Fruit fly (Drosophila melanogaster) whole organism, embryonic: ENCODE data around the gene nonA.

Experiments used
- C15 ChIP-seq: fragments of 200-800 bp; sonication (Bioruptor generic); IDR thresholded peaks from 3 replicates; pipeline ENCODE4 v1.3.6; 2022; ENCODE audit warnings: missing biosample characterization, missing genetic modification characterization
- CG10431 ChIP-seq: fragments of 200-800 bp; sonication (Bioruptor generic); optimal IDR thresholded peaks from 3 replicates; lab custom pipeline; 2018; ENCODE audit warnings: missing biosample characterization, mild to moderate bottlenecking, missing genetic modification characterization
- CG11093 ChIP-seq: fragments of 200-800 bp; sonication (Bioruptor generic); IDR thresholded peaks from 3 replicates; pipeline ENCODE4 v1.3.6; 2022; ENCODE audit warnings: missing biosample characterization, missing genetic modification characterization
- CG11723 ChIP-seq: fragments of 200-800 bp; sonication (Bioruptor generic); optimal IDR thresholded peaks from 2 replicates; lab custom pipeline; 2017; ENCODE audit warnings: missing biosample characterization, mild to moderate bottlenecking, missing genetic modification characterization
- CG12219 ChIP-seq: fragments of 200-800 bp; sonication (Bioruptor generic); optimal IDR thresholded peaks from 3 replicates; lab custom pipeline; 2018; ENCODE audit warnings: missing biosample characterization, mild to moderate bottlenecking, missing genetic modification characterization
- CG1529 ChIP-seq: fragments of 200-800 bp; sonication (Bioruptor generic); optimal IDR thresholded peaks from 3 replicates; lab custom pipeline; 2018; ENCODE audit warnings: missing biosample characterization, missing genetic modification characterization
- CG17568 ChIP-seq: fragments of 200-800 bp; sonication (Bioruptor generic); optimal IDR thresholded peaks from 2 replicates; lab custom pipeline; 2018; ENCODE audit warnings: missing biosample characterization, mild to moderate bottlenecking, missing genetic modification characterization, moderate library complexity
- CG17802 ChIP-seq: fragments of 200-800 bp; sonication (Bioruptor generic); optimal IDR thresholded peaks from 2 replicates; lab custom pipeline; 2018; ENCODE audit warnings: missing biosample characterization, mild to moderate bottlenecking, missing genetic modification characterization, moderate library complexity
- CG18619 ChIP-seq: fragments of 200-800 bp; sonication (Bioruptor generic); optimal IDR thresholded peaks from 3 replicates; lab custom pipeline; 2017; ENCODE audit warnings: missing biosample characterization, mild to moderate bottlenecking, missing genetic modification characterization
- CG2202 ChIP-seq: fragments of 200-800 bp; sonication (Bioruptor generic); optimal IDR thresholded peaks from 2 replicates; lab custom pipeline; 2018; ENCODE audit warnings: missing biosample characterization, mild to moderate bottlenecking, missing genetic modification characterization
- CG3065 ChIP-seq: fragments of 200-800 bp; sonication (Bioruptor generic); optimal IDR thresholded peaks from 2 replicates; lab custom pipeline; 2016; ENCODE audit warnings: missing biosample characterization, missing genetic modification characterization
- CG32767 ChIP-seq: fragments of 200-800 bp; sonication (Bioruptor generic); IDR thresholded peaks from 2 replicates; pipeline ENCODE4 v1.3.6; 2022; ENCODE audit warnings: missing biosample characterization, missing genetic modification characterization
- CG3995 ChIP-seq: fragments of 200-800 bp; sonication (Bioruptor generic); optimal IDR thresholded peaks from 3 replicates; lab custom pipeline; 2016; ENCODE audit warnings: missing biosample characterization, missing genetic modification characterization
- CG4707 ChIP-seq: fragments of 200-800 bp; sonication (Bioruptor generic); optimal IDR thresholded peaks from 2 replicates; lab custom pipeline; 2018; ENCODE audit warnings: missing biosample characterization, mild to moderate bottlenecking, missing genetic modification characterization, moderate library complexity
- CG7271 ChIP-seq: fragments of 200-800 bp; sonication (Bioruptor generic); optimal IDR thresholded peaks from 2 replicates; lab custom pipeline; 2018; ENCODE audit warnings: missing biosample characterization, mild to moderate bottlenecking, missing genetic modification characterization, moderate library complexity
- CG7745 ChIP-seq: fragments of 200-800 bp; sonication (Bioruptor generic); optimal IDR thresholded peaks from 2 replicates; lab custom pipeline; 2018; ENCODE audit warnings: missing biosample characterization, mild to moderate bottlenecking, missing genetic modification characterization, moderate library complexity
- CG8281 ChIP-seq: fragments of 200-800 bp; sonication (Bioruptor generic); optimal IDR thresholded peaks from 2 replicates; lab custom pipeline; 2018; ENCODE audit warnings: missing biosample characterization, mild to moderate bottlenecking, missing genetic modification characterization, moderate library complexity
- CG9215 ChIP-seq: fragments of 200-800 bp; sonication (Bioruptor generic); IDR thresholded peaks from 2 replicates; pipeline ENCODE4 v1.3.6; 2022; ENCODE audit warnings: missing biosample characterization, missing genetic modification characterization
- CTCF ChIP-seq: fragments of 200-800 bp; sonication (Bioruptor generic); optimal IDR thresholded peaks from 2 replicates; lab custom pipeline; 2017; ENCODE audit warnings: missing biosample characterization, mild to moderate bottlenecking, missing genetic modification characterization, moderate library complexity
- Doc3 ChIP-seq: fragments of 200-800 bp; sonication (Bioruptor generic); IDR thresholded peaks from 3 replicates; pipeline ENCODE4 v1.3.6; 2022; ENCODE audit warnings: missing biosample characterization, missing genetic modification characterization; ENCODE audit not compliant: partially characterized antibody
- Dp ChIP-seq: fragments of 200-800 bp; sonication (Bioruptor generic); optimal IDR thresholded peaks from 2 replicates; lab custom pipeline; 2018; ENCODE audit warnings: missing biosample characterization, mild to moderate bottlenecking, missing genetic modification characterization, moderate library complexity
- Dref ChIP-seq: fragments of 200-800 bp; sonication (Bioruptor generic); IDR thresholded peaks from 2 replicates; pipeline ENCODE4 v1.3.6; 2022; ENCODE audit warnings: missing biosample characterization, missing genetic modification characterization
- Fer1 ChIP-seq: fragments of 200-800 bp; sonication (Bioruptor generic); optimal IDR thresholded peaks from 2 replicates; lab custom pipeline; 2017; ENCODE audit warnings: missing biosample characterization, mild to moderate bottlenecking, missing genetic modification characterization
- Hr78 ChIP-seq, 2 experiments: fragments of 200-800 bp in 1 of 2; fragments of >200 bp in 1 of 2; sonication (Bioruptor generic) in 1 of 2; optimal IDR thresholded peaks; 2 replicates each; lab custom pipeline; 2017 to 2019; ENCODE audit warnings: missing biosample characterization in 2 of 2, missing genetic modification characterization in 2 of 2, mild to moderate bottlenecking in 1 of 2, moderate library complexity in 1 of 2
- Nf-YC ChIP-seq: fragments of 200-800 bp; optimal IDR thresholded peaks from 3 replicates; lab custom pipeline; 2019; ENCODE audit warnings: missing biosample characterization, mild to moderate bottlenecking, missing genetic modification characterization, moderate library complexity
- Taf1 ChIP-seq: fragments of 200-800 bp; sonication (Bioruptor generic); IDR thresholded peaks from 2 replicates; pipeline ENCODE4 v1.3.6; 2022; ENCODE audit warnings: missing biosample characterization, missing genetic modification characterization
- ab ChIP-seq: fragments of 200-800 bp; sonication (Bioruptor generic); optimal IDR thresholded peaks from 2 replicates; lab custom pipeline; 2016; ENCODE audit warnings: missing biosample characterization, missing genetic modification characterization
- ap ChIP-seq: fragments of 200-800 bp; sonication (Bioruptor generic); IDR thresholded peaks from 2 replicates; pipeline ENCODE4 v1.3.6; 2022; ENCODE audit warnings: missing biosample characterization, missing genetic modification characterization
- ash1 ChIP-seq: fragments of 200-800 bp; sonication (Bioruptor generic); optimal IDR thresholded peaks from 2 replicates; lab custom pipeline; 2018; ENCODE audit warnings: missing biosample characterization, mild to moderate bottlenecking, missing genetic modification characterization
- cas ChIP-seq: fragments of 200-800 bp; sonication (Bioruptor generic); IDR thresholded peaks from 2 replicates; pipeline ENCODE4 v1.3.6; 2022; ENCODE audit warnings: missing biosample characterization, missing genetic modification characterization
- cwo ChIP-seq: fragments of 200-800 bp; sonication (Bioruptor generic); optimal IDR thresholded peaks from 3 replicates; lab custom pipeline; 2017; ENCODE audit warnings: missing biosample characterization, missing genetic modification characterization, mild to moderate bottlenecking, moderate library complexity, missing genetic modification reagents
- danr ChIP-seq: fragments of 200-800 bp; sonication (Bioruptor generic); IDR thresholded peaks from 2 replicates; pipeline ENCODE4 v1.3.6; 2022; ENCODE audit warnings: missing biosample characterization, missing genetic modification characterization
- dysf ChIP-seq: fragments of 200-800 bp; sonication (Bioruptor generic); IDR thresholded peaks from 3 replicates; pipeline ENCODE4 v1.3.6; 2022; ENCODE audit warnings: missing biosample characterization, missing genetic modification characterization
- fd64A ChIP-seq: fragments of 200-800 bp; sonication (Bioruptor generic); optimal IDR thresholded peaks from 3 replicates; lab custom pipeline; 2018; ENCODE audit warnings: missing biosample characterization, mild to moderate bottlenecking, missing genetic modification characterization
- gsb-n ChIP-seq: fragments of 200-800 bp; sonication (Bioruptor generic); optimal IDR thresholded peaks from 3 replicates; lab custom pipeline; 2018; ENCODE audit warnings: missing biosample characterization, mild to moderate bottlenecking, missing genetic modification characterization
- h ChIP-seq: fragments of >200 bp; optimal IDR thresholded peaks from 2 replicates; lab custom pipeline; 2017
- hb ChIP-seq: fragments of 200-800 bp; sonication (Bioruptor generic); IDR thresholded peaks from 3 replicates; pipeline ENCODE4 v1.3.6; 2022; ENCODE audit warnings: missing biosample characterization, missing genetic modification characterization; ENCODE audit not compliant: partially characterized antibody
- pan ChIP-seq, 4 experiments: fragments of >200 bp in 3 of 4; fragments of 200-800 bp in 1 of 4; sonication (Bioruptor generic) in 1 of 4; optimal IDR thresholded peaks in 3 of 4; IDR thresholded peaks in 1 of 4; 2 replicates each; pipeline versions ENCODE4 v1.3.6 to Lab custom; 2017 to 2022; ENCODE audit warnings: missing biosample characterization in 2 of 4, missing genetic modification characterization in 2 of 4, mixed read lengths in 1 of 4
- phol ChIP-seq: fragments of 200-800 bp; sonication (Bioruptor generic); optimal IDR thresholded peaks from 3 replicates; lab custom pipeline; 2018; ENCODE audit warnings: missing biosample characterization, mild to moderate bottlenecking, missing genetic modification characterization, moderate library complexity
- ro ChIP-seq: fragments of 200-800 bp; sonication (Bioruptor generic); IDR thresholded peaks from 2 replicates; pipeline ENCODE4 v1.3.6; 2022; ENCODE audit warnings: missing biosample characterization, missing genetic modification characterization
- shn ChIP-seq: fragments of 200-800 bp; sonication (Bioruptor generic); optimal IDR thresholded peaks from 3 replicates; lab custom pipeline; 2016; ENCODE audit warnings: missing biosample characterization, missing genetic modification characterization
- slbo ChIP-seq: fragments of 200-800 bp; sonication (Bioruptor generic); IDR thresholded peaks from 2 replicates; pipeline ENCODE4 v1.3.6; 2022; ENCODE audit warnings: missing biosample characterization, missing genetic modification characterization
- tll ChIP-seq, 2 experiments: fragments of 200-800 bp in 1 of 2; fragments of >200 bp in 1 of 2; sonication (Bioruptor generic) in 1 of 2; optimal IDR thresholded peaks; 2 replicates each; lab custom pipeline; 2017 to 2019; ENCODE audit warnings: missing biosample characterization in 2 of 2, missing genetic modification characterization in 2 of 2, mild to moderate bottlenecking in 1 of 2, moderate library complexity in 1 of 2
- tup ChIP-seq: fragments of 200-800 bp; sonication (Bioruptor generic); optimal IDR thresholded peaks from 2 replicates; lab custom pipeline; 2016; ENCODE audit warnings: missing biosample characterization, mild to moderate bottlenecking, missing genetic modification characterization, moderate library complexity
- vnd ChIP-seq: fragments of 200-800 bp; sonication (Bioruptor generic); IDR thresholded peaks from 3 replicates; pipeline ENCODE4 v1.3.6; 2022; ENCODE audit warnings: missing biosample characterization, missing genetic modification characterization; ENCODE audit not compliant: partially characterized antibody
- z ChIP-seq: fragments of 200-800 bp; sonication (Bioruptor generic); IDR thresholded peaks from 3 replicates; pipeline ENCODE4 v1.3.6; 2022; ENCODE audit warnings: missing biosample characterization, missing genetic modification characterization
- zen ChIP-seq: fragments of 200-800 bp; sonication (Bioruptor generic); optimal IDR thresholded peaks from 3 replicates; lab custom pipeline; 2018; ENCODE audit warnings: missing biosample characterization, mild to moderate bottlenecking, missing genetic modification characterization, moderate library complexity
- zfh2 ChIP-seq: fragments of 200-800 bp; sonication (Bioruptor generic); optimal IDR thresholded peaks from 2 replicates; lab custom pipeline; 2016; ENCODE audit warnings: missing biosample characterization, missing genetic modification characterization

nonA gene

DNA sequence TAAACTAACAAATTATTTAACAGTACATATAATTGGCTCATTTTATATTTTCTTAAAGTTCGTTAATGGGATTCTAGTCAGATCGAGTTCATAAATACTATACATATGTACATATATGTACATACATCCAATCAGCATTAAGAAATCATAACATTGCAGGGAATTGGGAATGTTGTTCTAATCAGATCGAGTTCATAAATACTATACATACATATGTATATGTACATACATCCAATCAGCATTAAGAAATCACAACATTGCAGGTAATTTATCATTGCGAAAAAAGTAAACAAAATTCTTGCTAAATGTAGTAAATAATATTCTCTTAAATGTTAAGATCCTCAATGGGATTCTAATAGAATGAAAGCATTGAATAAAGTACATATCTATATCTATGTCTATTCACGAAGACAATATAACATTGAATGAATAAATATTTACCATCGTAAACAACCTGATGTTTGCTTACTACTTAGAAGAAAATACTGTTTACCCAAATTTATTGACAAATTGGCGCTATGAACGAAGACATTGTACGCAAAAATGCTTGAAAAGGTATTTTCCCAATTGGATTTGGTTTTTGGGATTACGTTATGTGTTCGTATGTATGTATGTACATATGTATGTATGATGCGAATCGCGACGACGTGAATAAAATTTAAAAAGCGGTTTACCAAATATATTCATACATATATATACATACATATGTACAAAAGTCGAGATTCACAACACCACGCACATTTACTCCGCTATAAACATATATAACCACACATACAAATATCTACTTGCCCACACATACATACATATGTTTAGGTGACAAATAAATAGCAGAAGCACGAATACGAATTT lies 22.5 kb downstream of the nonA start (continued):
- TF ChIP-seq ro (no peak), h (lab: Kevin White, UChicago) (no peak), fd64A (GFP tag; lab: Kevin White, UChicago) (peak; percentile 87), z (GFP tag; lab: Robert Waterston, UW) (no peak), Doc3 (GFP tag; lab: Robert Waterston, UW) (no peak), ap (GFP tag; lab: Robert Waterston, UW) (peak; percentile 35; the same call in 1 of the 2 replicates), Nf-YC (tag; lab: Kevin White, UChicago) (peak; percentile 65), danr (GFP tag; lab: Robert Waterston, UW) (peak; percentile 26; the same call in 1 of the 2 replicates), phol (tag; lab: Kevin White, UChicago) (peak; percentile 4), CG4707 (GFP tag; lab: Kevin White, UChicago) (peak; percentile 71), hb (GFP tag; lab: Robert Waterston, UW) (no peak), cwo (peak; percentile 75), cas (no peak), pan (optimal IDR thresholded peaks at IDR 0.05; lab: Kevin White, UChicago) (no peak), pan (GFP tag; optimal IDR thresholded peaks at IDR 0.05 in 1 of 2, IDR thresholded peaks at IDR 0.05 in 1 of 2) (peak in 1 of 2 experiments; percentile 32), CG10431 (GFP tag; lab: Kevin White, UChicago) (peak; percentile 66), CG2202 (peak; percentile 75), CG17568 (no peak), CG7271 (tag; lab: Kevin White, UChicago) (peak; percentile 78), Hr78 (GFP tag; optimal IDR thresholded peaks at IDR 0.05; lab: Kevin White, UChicago) (peak in 1 of 2 experiments; percentile 13), CG11723 (GFP tag; lab: Kevin White, UChicago) (no peak), CG8281 (tag; lab: Kevin White, UChicago) (peak; percentile 82), ab (GFP tag; lab: Kevin White, UChicago) (no peak), slbo (no peak), CG3995 (peak; percentile 24), Fer1 (GFP tag; lab: Kevin White, UChicago) (peak; percentile 92), shn (no peak), Taf1 (GFP tag; lab: Robert Waterston, UW) (no peak), Dref (no peak), CG12219 (peak; percentile 66), CG18619 (no peak), tup (peak; percentile 49), dysf (GFP tag; lab: Robert Waterston, UW) (no peak; the same call in 2 of the 3 replicates), zen (tag; lab: Kevin White, UChicago) (peak; percentile 46), tll (GFP tag; optimal IDR thresholded peaks at IDR 0.05; lab: Kevin White, UChicago) (no peak), CG9215 (GFP tag; lab: Robert Waterston, UW) (no peak), Dp (GFP tag; lab: Kevin White, UChicago) (no peak), CG3065 (peak; percentile 40), CTCF (GFP tag; lab: Kevin White, UChicago) (peak; percentile 12), CG1529 (GFP tag; lab: Kevin White, UChicago) (peak; percentile 62), zfh2 (no peak), CG17802 (tag; lab: Kevin White, UChicago) (no peak), gsb-n (peak; percentile 75), C15 (GFP tag; lab: Robert Waterston, UW) (peak; percentile 64; the same call in 1 of the 3 replicates), CG11093 (GFP tag; lab: Robert Waterston, UW) (no peak; the same call in 2 of the 3 replicates), vnd (no peak), CG7745 (peak; percentile 79), ash1 (GFP tag; lab: Kevin White, UChicago) (peak; percentile 67), CG32767 (GFP tag; lab: Robert Waterston, UW) (peak; percentile 48; the same call in 1 of the 2 replicates)
